Fruit fly (Drosophila melanogaster) whole organism, embryonic: ENCODE measurements around the gene dls.
A peak's percentile ranks its signal among the peaks of the same experiment; 100 is the strongest.

Source experiments
- Adf1 ChIP-seq: fragments of 200-800 bp; sonication (Bioruptor generic); IDR thresholded peaks from 2 replicates; pipeline ENCODE4 v1.3.6; 2022; ENCODE audit warnings: missing biosample characterization, missing genetic modification characterization
- CG10267 ChIP-seq: fragments of 200-800 bp; sonication (Bioruptor generic); optimal IDR thresholded peaks from 2 replicates; lab custom pipeline; 2018; ENCODE audit warnings: missing biosample characterization, mild to moderate bottlenecking, missing genetic modification characterization, moderate library complexity
- CG10321 ChIP-seq: fragments of 200-800 bp; sonication (Bioruptor generic); IDR thresholded peaks from 2 replicates; pipeline ENCODE4 v1.3.6; 2022; ENCODE audit warnings: missing biosample characterization, missing genetic modification characterization
- CG10431 ChIP-seq: fragments of 200-800 bp; sonication (Bioruptor generic); optimal IDR thresholded peaks from 3 replicates; lab custom pipeline; 2018; ENCODE audit warnings: missing biosample characterization, mild to moderate bottlenecking, missing genetic modification characterization
- CG10654 ChIP-seq: fragments of 200-800 bp; sonication (Bioruptor generic); optimal IDR thresholded peaks from 2 replicates; lab custom pipeline; 2016; ENCODE audit warnings: missing biosample characterization, missing genetic modification characterization
- CG11560 ChIP-seq: fragments of 200-800 bp; sonication (Bioruptor generic); IDR thresholded peaks from 3 replicates; pipeline ENCODE4 v1.3.6; 2022; ENCODE audit warnings: missing biosample characterization, missing genetic modification characterization
- CG12104 ChIP-seq: fragments of 200-800 bp; sonication (Bioruptor generic); optimal IDR thresholded peaks from 3 replicates; lab custom pipeline; 2016; ENCODE audit warnings: missing biosample characterization, missing genetic modification characterization
- CG13287 ChIP-seq: fragments of 200-800 bp; sonication (Bioruptor generic); IDR thresholded peaks from 2 replicates; pipeline ENCODE4 v1.3.6; 2022; ENCODE audit warnings: missing biosample characterization, missing genetic modification characterization; ENCODE audit not compliant: partially characterized antibody
- CG13424 ChIP-seq: fragments of 200-800 bp; sonication (Bioruptor generic); optimal IDR thresholded peaks from 2 replicates; lab custom pipeline; 2019; ENCODE audit warnings: missing biosample characterization, mild to moderate bottlenecking, missing genetic modification characterization, moderate library complexity
- CG16815 ChIP-seq: fragments of 200-800 bp; sonication (Bioruptor generic); optimal IDR thresholded peaks from 3 replicates; lab custom pipeline; 2017; ENCODE audit warnings: missing biosample characterization, mild to moderate bottlenecking, missing genetic modification characterization
- CG17186 ChIP-seq: fragments of 200-800 bp; sonication (Bioruptor generic); optimal IDR thresholded peaks from 3 replicates; lab custom pipeline; 2017; ENCODE audit warnings: missing biosample characterization, missing genetic modification reagents, missing genetic modification characterization
- CG17912 ChIP-seq: fragments of 200-800 bp; sonication (Bioruptor generic); optimal IDR thresholded peaks from 2 replicates; lab custom pipeline; 2018; ENCODE audit warnings: missing biosample characterization, mild to moderate bottlenecking, missing genetic modification characterization
- CG5953 ChIP-seq: fragments of 200-800 bp; sonication (Bioruptor generic); IDR thresholded peaks from 2 replicates; pipeline ENCODE4 v1.3.6; 2022; ENCODE audit warnings: missing biosample characterization, missing genetic modification characterization
- CG6791 ChIP-seq: fragments of 200-800 bp; sonication (Bioruptor generic); IDR thresholded peaks from 3 replicates; pipeline ENCODE4 v1.3.6; 2022; ENCODE audit warnings: missing biosample characterization, missing genetic modification characterization; ENCODE audit not compliant: partially characterized antibody
- CG6813 ChIP-seq: fragments of 200-800 bp; sonication (Bioruptor generic); optimal IDR thresholded peaks from 2 replicates; lab custom pipeline; 2017; ENCODE audit warnings: missing biosample characterization, missing genetic modification characterization, mild to moderate bottlenecking, moderate library complexity, missing genetic modification reagents
- CG7987 ChIP-seq: fragments of 200-800 bp; sonication (Bioruptor generic); optimal IDR thresholded peaks from 2 replicates; lab custom pipeline; 2018; ENCODE audit warnings: missing biosample characterization, mild to moderate bottlenecking, missing genetic modification characterization, moderate library complexity
- CG9932 ChIP-seq: fragments of 200-800 bp; sonication (Bioruptor generic); IDR thresholded peaks from 2 replicates; pipeline ENCODE4 v1.3.6; 2022; ENCODE audit warnings: missing biosample characterization, missing genetic modification characterization
- CTCF ChIP-seq: fragments of 200-800 bp; sonication (Bioruptor generic); optimal IDR thresholded peaks from 2 replicates; lab custom pipeline; 2017; ENCODE audit warnings: missing biosample characterization, mild to moderate bottlenecking, missing genetic modification characterization, moderate library complexity
- Dp ChIP-seq: fragments of 200-800 bp; sonication (Bioruptor generic); optimal IDR thresholded peaks from 2 replicates; lab custom pipeline; 2018; ENCODE audit warnings: missing biosample characterization, mild to moderate bottlenecking, missing genetic modification characterization, moderate library complexity
- E2f2 ChIP-seq: fragments of 200-800 bp; sonication (Bioruptor generic); IDR thresholded peaks from 2 replicates; pipeline ENCODE4 v1.3.6; 2022; ENCODE audit warnings: missing biosample characterization, missing genetic modification characterization
- HmgD ChIP-seq: fragments of 200-800 bp; sonication (Bioruptor generic); optimal IDR thresholded peaks from 3 replicates; lab custom pipeline; 2016; ENCODE audit warnings: missing biosample characterization, missing genetic modification characterization
- Hmr ChIP-seq: fragments of 200-800 bp; sonication (Bioruptor generic); optimal IDR thresholded peaks from 3 replicates; lab custom pipeline; 2017; ENCODE audit warnings: mild to moderate bottlenecking, missing biosample characterization, missing genetic modification reagents, missing genetic modification characterization
- Lhr ChIP-seq: fragments of 200-800 bp; sonication (Bioruptor generic); optimal IDR thresholded peaks from 3 replicates; lab custom pipeline; 2017; ENCODE audit warnings: mild to moderate bottlenecking, missing biosample characterization, missing genetic modification reagents, missing genetic modification characterization
- MBD-R2 ChIP-seq: fragments of 200-800 bp; sonication (Bioruptor generic); IDR thresholded peaks from 2 replicates; pipeline ENCODE4 v1.3.6; 2022; ENCODE audit warnings: missing biosample characterization, missing genetic modification characterization
- Med ChIP-seq: fragments of 200-800 bp; sonication (Bioruptor generic); peaks from one replicate; lab custom pipeline; 2016; ENCODE audit warnings: missing biosample characterization, missing genetic modification characterization, mild to moderate bottlenecking, inconsistent platforms, moderate library complexity
- Nf-YC ChIP-seq: fragments of 200-800 bp; optimal IDR thresholded peaks from 3 replicates; lab custom pipeline; 2019; ENCODE audit warnings: missing biosample characterization, mild to moderate bottlenecking, missing genetic modification characterization, moderate library complexity
- Opbp ChIP-seq: fragments of 200-800 bp; sonication (Bioruptor generic); IDR thresholded peaks from 3 replicates; pipeline ENCODE4 v1.3.6; 2022; ENCODE audit warnings: missing biosample characterization, missing genetic modification characterization; ENCODE audit not compliant: partially characterized antibody
- Pdp1 ChIP-seq, 2 experiments: fragments of 200-800 bp; sonication (Bioruptor generic); optimal IDR thresholded peaks; 3 replicates each; lab custom pipeline; 2016; ENCODE audit warnings: missing biosample characterization in 2 of 2, missing genetic modification characterization in 2 of 2, mild to moderate bottlenecking in 1 of 2, moderate library complexity in 1 of 2
- Scr ChIP-seq: fragments of 200-800 bp; sonication (Bioruptor generic); IDR thresholded peaks from 2 replicates; pipeline ENCODE4 v1.3.6; 2022; ENCODE audit warnings: missing biosample characterization, missing genetic modification characterization; ENCODE audit not compliant: partially characterized antibody
- Sin3A ChIP-seq: fragments of >200 bp; optimal IDR thresholded peaks from 2 replicates; lab custom pipeline; 2018
- Sox100B ChIP-seq: fragments of 200-800 bp; sonication (Bioruptor generic); optimal IDR thresholded peaks from 3 replicates; lab custom pipeline; 2018; ENCODE audit warnings: missing biosample characterization, mild to moderate bottlenecking, missing genetic modification characterization
- Sry-δ ChIP-seq: fragments of 200-800 bp; sonication (Bioruptor generic); optimal IDR thresholded peaks from 2 replicates; lab custom pipeline; 2016; ENCODE audit warnings: missing biosample characterization, missing genetic modification characterization
- ara ChIP-seq: fragments of 200-800 bp; sonication (Bioruptor generic); IDR thresholded peaks from 2 replicates; pipeline ENCODE4 v1.3.6; 2022; ENCODE audit warnings: missing biosample characterization, missing genetic modification characterization
- bab2 ChIP-seq: fragments of 200-800 bp; sonication (Bioruptor generic); optimal IDR thresholded peaks from 2 replicates; lab custom pipeline; 2016; ENCODE audit warnings: missing biosample characterization, missing genetic modification characterization
- crp ChIP-seq, 2 experiments: fragments of 200-800 bp; sonication (Bioruptor generic); optimal IDR thresholded peaks; 2 replicates in 1 of 2; 3 replicates in 1 of 2; lab custom pipeline; 2017; ENCODE audit warnings: missing biosample characterization in 2 of 2, missing genetic modification characterization in 2 of 2, mild to moderate bottlenecking in 1 of 2, moderate library complexity in 1 of 2
- dm ChIP-seq: fragments of 200-800 bp; sonication (Bioruptor generic); optimal IDR thresholded peaks from 3 replicates; lab custom pipeline; 2016; ENCODE audit warnings: missing biosample characterization, missing genetic modification characterization
- ewg ChIP-seq: fragments of 200-800 bp; sonication (Bioruptor generic); optimal IDR thresholded peaks from 3 replicates; lab custom pipeline; 2017; ENCODE audit warnings: mild to moderate bottlenecking, missing biosample characterization, missing genetic modification reagents, missing genetic modification characterization
- exex ChIP-seq: fragments of 200-800 bp; sonication (Bioruptor generic); optimal IDR thresholded peaks from 4 replicates; lab custom pipeline; 2018; ENCODE audit warnings: missing biosample characterization, mild to moderate bottlenecking, missing genetic modification characterization, moderate library complexity
- fd96Cb ChIP-seq: fragments of 200-800 bp; sonication (Bioruptor generic); optimal IDR thresholded peaks from 2 replicates; lab custom pipeline; 2018; ENCODE audit warnings: missing biosample characterization, mild to moderate bottlenecking, missing genetic modification characterization, moderate library complexity
- gfzf ChIP-seq: fragments of 200-800 bp; sonication (Bioruptor generic); optimal IDR thresholded peaks from 2 replicates; lab custom pipeline; 2016; ENCODE audit warnings: missing biosample characterization, mild to moderate bottlenecking, missing genetic modification characterization, moderate library complexity
- lab ChIP-seq: fragments of 200-800 bp; sonication (Bioruptor generic); optimal IDR thresholded peaks from 3 replicates; lab custom pipeline; 2017; ENCODE audit warnings: missing biosample characterization, missing genetic modification characterization, mild to moderate bottlenecking, moderate library complexity, missing genetic modification reagents
- nau ChIP-seq: fragments of 200-800 bp; sonication (Bioruptor generic); optimal IDR thresholded peaks from 3 replicates; lab custom pipeline; 2017; ENCODE audit warnings: missing biosample characterization, mild to moderate bottlenecking, missing genetic modification characterization, missing genetic modification reagents
- nerfin-2 ChIP-seq: fragments of 200-800 bp; sonication (Bioruptor generic); IDR thresholded peaks from 2 replicates; pipeline ENCODE4 v1.3.6; 2022; ENCODE audit warnings: missing biosample characterization, missing genetic modification characterization; ENCODE audit not compliant: partially characterized antibody
- onecut ChIP-seq: fragments of 200-800 bp; sonication (Bioruptor generic); IDR thresholded peaks from 2 replicates; pipeline ENCODE4 v1.3.6; 2022; ENCODE audit warnings: missing biosample characterization, missing genetic modification characterization
- pfk ChIP-seq: fragments of 200-800 bp; sonication (Bioruptor generic); optimal IDR thresholded peaks from 2 replicates; lab custom pipeline; 2018; ENCODE audit warnings: missing biosample characterization, mild to moderate bottlenecking, missing genetic modification characterization, moderate library complexity
- pzg ChIP-seq: fragments of 200-800 bp; sonication (Bioruptor generic); optimal IDR thresholded peaks from 3 replicates; lab custom pipeline; 2018; ENCODE audit warnings: missing biosample characterization, mild to moderate bottlenecking, missing genetic modification characterization, moderate library complexity
- sens ChIP-seq: fragments of 200-800 bp; sonication (Bioruptor generic); peaks from one replicate; lab custom pipeline; 2016; ENCODE audit warnings: missing biosample characterization, missing genetic modification characterization
- stwl ChIP-seq: fragments of 200-800 bp; sonication (Bioruptor generic); optimal IDR thresholded peaks from 3 replicates; lab custom pipeline; 2018; ENCODE audit warnings: missing biosample characterization, mild to moderate bottlenecking, missing genetic modification characterization, moderate library complexity
- sug ChIP-seq: fragments of 200-800 bp; optimal IDR thresholded peaks from 2 replicates; lab custom pipeline; 2019; ENCODE audit warnings: missing biosample characterization, mild to moderate bottlenecking, missing genetic modification characterization, moderate library complexity
- tgo ChIP-seq: fragments of 200-800 bp; sonication (Bioruptor generic); IDR thresholded peaks from 3 replicates; pipeline ENCODE4 v1.3.6; 2022; ENCODE audit warnings: missing biosample characterization, missing genetic modification characterization
- tin ChIP-seq: fragments of 200-800 bp; sonication (Bioruptor generic); optimal IDR thresholded peaks from 3 replicates; lab custom pipeline; 2016; ENCODE audit warnings: missing biosample characterization, missing genetic modification characterization
- unc-4 ChIP-seq: fragments of 200-800 bp; sonication (Bioruptor generic); IDR thresholded peaks from 2 replicates; pipeline ENCODE4 v1.3.6; 2022; ENCODE audit warnings: missing biosample characterization, missing genetic modification characterization; ENCODE audit not compliant: partially characterized antibody

Gene dls

DNA sequence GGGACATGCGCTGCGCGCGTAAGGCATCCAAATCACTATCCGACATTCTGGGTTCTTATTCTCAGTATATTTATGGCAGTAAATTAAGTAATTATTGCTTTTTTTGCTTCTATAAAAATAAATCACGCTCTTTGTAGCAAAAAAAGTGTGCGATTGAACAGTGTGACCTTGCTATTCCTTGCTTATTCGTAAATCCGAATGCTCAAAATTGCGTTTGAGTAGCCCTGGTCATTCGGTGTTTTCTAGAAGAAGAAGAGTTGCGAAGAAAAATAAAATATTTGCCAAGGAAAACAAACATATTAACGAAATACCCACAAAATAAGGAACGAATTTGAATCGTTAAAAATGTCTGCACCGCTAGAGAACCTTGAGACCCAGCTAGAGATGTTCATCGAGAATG is 30.7 kb downstream of the dls start, which contains the start of the genes PDCD-5 and MED10 (continued):
- TF ChIP-seq pfk (no peak), dm (GFP tag; lab: Kevin White, UChicago) (peak; percentile 70), tgo (no peak), CTCF (peak; percentile 54), fd96Cb (tag; lab: Kevin White, UChicago) (no peak), bab2 (GFP tag; lab: Kevin White, UChicago) (no peak), CG17912 (GFP tag; lab: Kevin White, UChicago) (peak; percentile 55), CG10321 (GFP tag; lab: Robert Waterston, UW) (no peak), CG12104 (GFP tag; lab: Kevin White, UChicago) (no peak), Scr (GFP tag; lab: Robert Waterston, UW) (peak; percentile 46), Lhr (GFP tag; lab: Kevin White, UChicago) (peak; percentile 18), CG13424 (tag; lab: Kevin White, UChicago) (peak; percentile 12), sug (tag; lab: Kevin White, UChicago) (peak; percentile 27), Hmr (GFP tag; lab: Kevin White, UChicago) (no peak), CG11560 (peak; percentile 90), HmgD (GFP tag; lab: Kevin White, UChicago) (peak; percentile 35), lab (GFP tag; lab: Kevin White, UChicago) (no peak), CG17186 (GFP tag; lab: Kevin White, UChicago) (peak; percentile 62), Adf1 (no peak), Sry-δ (peak; percentile 57), Sox100B (GFP tag; lab: Kevin White, UChicago) (no peak), CG9932 (no peak; the same call in 1 of the 2 replicates), MBD-R2 (peak; percentile 96), E2f2 (no peak; the same call in 1 of the 2 replicates), Sin3A (lab: Kevin White, UChicago) (peak; percentile 72), gfzf (peak; percentile 96), CG6813 (GFP tag; lab: Kevin White, UChicago) (no peak), sens (GFP tag; lab: Kevin White, UChicago) (peak; percentile 84), CG6791 (GFP tag; lab: Robert Waterston, UW) (peak; percentile 32; the same call in 2 of the 3 replicates), CG7987 (GFP tag; lab: Kevin White, UChicago) (peak; percentile 55)

DNA sequence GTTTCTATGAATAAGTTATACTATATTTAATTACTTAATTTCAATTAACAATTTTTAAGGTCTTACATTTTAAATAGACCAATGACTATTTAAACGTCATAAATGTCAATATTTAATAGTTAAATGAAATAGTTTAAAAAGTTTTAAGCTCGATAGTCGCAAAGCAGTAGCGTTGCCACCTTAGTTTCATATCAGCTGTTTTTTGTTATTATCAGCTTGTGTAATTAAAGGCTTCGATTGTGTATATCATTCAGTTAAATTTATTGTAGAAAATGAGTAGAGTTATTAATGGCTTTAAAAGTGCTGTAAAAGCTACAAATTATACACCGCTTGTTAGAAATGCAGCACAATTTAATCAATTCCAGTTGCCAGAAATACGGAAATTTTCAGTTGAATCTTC is 31.8 kb downstream of the dls start, which contains the start of gene Hsc20:
Gene Hsc20, plus strand, starts transcription at position 204 of the 400 bp plus-strand sequence.
- TF ChIP-seq CG16815 (GFP tag; lab: Kevin White, UChicago) (no peak), Med (GFP tag; lab: Kevin White, UChicago) (no peak), nerfin-2 (no peak), pzg (GFP tag; lab: Kevin White, UChicago) (peak; percentile 12), unc-4 (0 out of 2 replicates have a peak, but pooled peaks have one; percentile 11), Opbp (GFP tag; lab: Robert Waterston, UW) (no peak), CG10267 (tag; lab: Kevin White, UChicago) (no peak), CG5953 (GFP tag; lab: Robert Waterston, UW) (no peak), CG10654 (no peak), onecut (no peak), ewg (GFP tag; lab: Kevin White, UChicago) (no peak), nau (no peak), CG10431 (GFP tag; lab: Kevin White, UChicago) (no peak), stwl (tag; lab: Kevin White, UChicago) (peak; percentile 33), tin (GFP tag; lab: Kevin White, UChicago) (no peak), ara (GFP tag; lab: Robert Waterston, UW) (no peak), Nf-YC (tag; lab: Kevin White, UChicago) (no peak), crp (GFP tag; optimal IDR thresholded peaks at IDR 0.05; lab: Kevin White, UChicago) (peak; percentile 20 to 85), Pdp1 (GFP tag; optimal IDR thresholded peaks at IDR 0.05; lab: Kevin White, UChicago) (peak in 1 of 2 experiments; percentile 88), exex (tag; lab: Kevin White, UChicago) (peak; percentile 22), CG13287 (peak; percentile 13; the same call in 1 of the 2 replicates), Dp (peak; percentile 30)
